Fruit fly (Drosophila melanogaster) whole organism, adult: ENCODE results near the gene Gclc.
A peak's percentile ranks its signal among the peaks of the same experiment; 100 is the strongest.

ENCODE experiments used
- CG11617 ChIP-seq: fragments of 200-800 bp; sonication (Bioruptor generic); optimal IDR thresholded peaks from 2 replicates; lab custom pipeline; 2017; ENCODE audit warnings: mild to moderate bottlenecking, missing biosample characterization, missing genetic modification reagents, missing genetic modification characterization
- CG12768 ChIP-seq: fragments of 200-800 bp; sonication (Bioruptor generic); optimal IDR thresholded peaks from 2 replicates; lab custom pipeline; 2017; ENCODE audit warnings: missing biosample characterization, missing genetic modification characterization, mild to moderate bottlenecking, moderate library complexity, missing genetic modification reagents
- CG14711 ChIP-seq: fragments of 200-800 bp; sonication (Bioruptor generic); optimal IDR thresholded peaks from 2 replicates; lab custom pipeline; 2018; ENCODE audit warnings: missing biosample characterization, mild to moderate bottlenecking, missing genetic modification characterization, moderate library complexity
- CG1620 ChIP-seq: fragments of 200-800 bp; sonication (Bioruptor generic); optimal IDR thresholded peaks from 2 replicates; lab custom pipeline; 2016; ENCODE audit warnings: missing biosample characterization, missing genetic modification characterization
- CG33017 ChIP-seq: fragments of 200-800 bp; sonication (Bioruptor generic); optimal IDR thresholded peaks from 2 replicates; lab custom pipeline; 2018; ENCODE audit warnings: missing biosample characterization, mild to moderate bottlenecking, missing genetic modification characterization, moderate library complexity
- CG5204 ChIP-seq: fragments of 200-800 bp; sonication (Bioruptor generic); optimal IDR thresholded peaks from 2 replicates; lab custom pipeline; 2016; ENCODE audit warnings: missing biosample characterization, missing genetic modification characterization
- CG7045 ChIP-seq: fragments of 200-800 bp; sonication (Bioruptor generic); optimal IDR thresholded peaks from 2 replicates; lab custom pipeline; 2017; ENCODE audit warnings: missing biosample characterization, mild to moderate bottlenecking, missing genetic modification characterization
- CG7101 ChIP-seq: fragments of 200-800 bp; sonication (Bioruptor generic); optimal IDR thresholded peaks from 2 replicates; lab custom pipeline; 2018; ENCODE audit warnings: missing biosample characterization, mild to moderate bottlenecking, missing genetic modification characterization, moderate library complexity
- Clk ChIP-seq: fragments of 200-800 bp; sonication (Bioruptor generic); optimal IDR thresholded peaks from 2 replicates; lab custom pipeline; 2017; ENCODE audit warnings: missing biosample characterization, missing genetic modification characterization
- Crg-1 ChIP-seq: fragments of 200-800 bp; sonication (Bioruptor generic); optimal IDR thresholded peaks from 2 replicates; lab custom pipeline; 2016; ENCODE audit warnings: missing biosample characterization, missing genetic modification characterization
- Hr96 ChIP-seq: fragments of 200-800 bp; sonication (Bioruptor generic); optimal IDR thresholded peaks from 2 replicates; lab custom pipeline; 2016; ENCODE audit warnings: missing biosample characterization, missing genetic modification characterization
- Mnt ChIP-seq: fragments of 200-800 bp; sonication (Bioruptor generic); optimal IDR thresholded peaks from 2 replicates; lab custom pipeline; 2016; ENCODE audit warnings: missing biosample characterization, mild to moderate bottlenecking, missing genetic modification characterization
- bab1 ChIP-seq: fragments of 200-800 bp; sonication (Bioruptor generic); optimal IDR thresholded peaks from 3 replicates; lab custom pipeline; 2019; ENCODE audit warnings: missing biosample characterization, mild to moderate bottlenecking, missing genetic modification characterization, moderate library complexity
- cic ChIP-seq: fragments of 200-800 bp; sonication (Bioruptor generic); optimal IDR thresholded peaks from 2 replicates; lab custom pipeline; 2017; ENCODE audit warnings: missing biosample characterization, mild to moderate bottlenecking, missing genetic modification characterization, moderate library complexity
- cnc ChIP-seq, 2 experiments: fragments of >200 bp; optimal IDR thresholded peaks; 2 replicates each; lab custom pipeline; 2017
- kay ChIP-seq: fragments of 200-800 bp; sonication (Bioruptor generic); peaks from one replicate; lab custom pipeline; 2016; ENCODE audit warnings: missing biosample characterization, missing genetic modification characterization, borderline replicate concordance
- ovo ChIP-seq: fragments of 200-800 bp; sonication (Bioruptor generic); optimal IDR thresholded peaks from 2 replicates; lab custom pipeline; 2016; ENCODE audit warnings: missing biosample characterization, missing genetic modification characterization
- pad ChIP-seq: fragments of 200-800 bp; sonication (Bioruptor generic); optimal IDR thresholded peaks from 3 replicates; lab custom pipeline; 2017; ENCODE audit warnings: missing biosample characterization, missing genetic modification characterization, mild to moderate bottlenecking, moderate library complexity, missing genetic modification reagents
- tj ChIP-seq: fragments of 200-800 bp; sonication (Bioruptor generic); optimal IDR thresholded peaks from 3 replicates; lab custom pipeline; 2017; ENCODE audit warnings: missing biosample characterization, mild to moderate bottlenecking, missing genetic modification characterization, moderate library complexity
- toe ChIP-seq: fragments of 200-800 bp; sonication (Bioruptor generic); optimal IDR thresholded peaks from 2 replicates; lab custom pipeline; 2016; ENCODE audit warnings: missing biosample characterization, missing genetic modification characterization

The Gclc gene

DNA sequence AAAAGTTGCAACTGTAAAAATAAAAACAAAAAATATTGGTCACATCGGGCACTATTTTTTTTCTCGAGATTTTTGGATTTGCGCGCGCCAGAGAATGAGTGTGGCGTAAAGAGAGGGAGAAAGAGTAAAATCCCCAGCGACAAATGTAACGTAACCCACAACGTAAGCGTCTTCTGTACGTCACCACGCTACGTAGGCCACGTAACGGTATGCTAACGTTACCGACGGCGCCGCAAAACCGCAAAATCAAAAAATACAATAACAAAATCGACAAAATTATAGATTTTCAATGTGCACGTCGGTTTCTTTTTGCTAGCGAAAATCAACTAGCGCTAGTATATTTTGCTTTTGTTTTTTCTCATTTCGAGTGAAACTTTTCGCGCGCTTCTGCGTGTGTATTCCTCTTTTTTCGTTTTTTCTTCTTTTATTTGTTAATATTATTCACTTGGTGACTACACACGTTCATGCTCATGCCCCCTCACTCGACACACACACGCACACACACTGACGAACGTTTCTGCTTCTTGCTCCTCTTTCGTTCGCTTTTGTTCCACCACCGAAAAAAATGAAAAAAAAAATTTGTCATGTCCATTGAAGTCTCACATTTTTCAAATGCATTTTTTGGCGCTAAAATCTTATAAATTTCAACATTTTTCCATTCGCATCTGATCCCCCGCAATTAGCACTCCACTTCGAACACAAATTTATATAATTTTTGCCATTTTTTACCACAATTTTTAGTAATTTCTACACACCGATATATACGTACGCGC lies 55.6 kb downstream of the Gclc start:
- TF ChIP-seq kay (peak; percentile 87), ovo (GFP tag; lab: Kevin White, UChicago) (peak; percentile 36), pad (GFP tag; lab: Kevin White, UChicago) (no peak), tj (GFP tag; lab: Kevin White, UChicago) (peak; percentile 35)

DNA sequence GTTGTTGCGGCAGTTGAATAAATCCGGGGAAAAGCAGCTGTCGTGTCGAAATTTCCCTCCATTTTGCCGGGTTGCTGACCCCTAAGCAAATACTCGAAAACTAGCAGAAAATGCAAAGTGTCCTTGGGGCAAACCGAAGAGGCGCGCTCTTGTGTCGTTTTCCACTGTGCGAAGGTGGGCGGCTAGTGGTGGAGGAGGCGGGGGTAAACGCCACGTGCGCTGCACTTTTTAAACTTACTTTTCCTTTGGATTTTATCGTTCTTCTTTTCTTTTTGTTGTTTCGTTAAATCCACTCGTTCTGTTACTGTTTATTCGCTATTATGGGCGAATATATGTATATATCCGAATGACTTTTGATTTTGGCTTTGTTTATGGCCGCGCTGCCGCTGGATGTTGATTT lies 56.3 kb downstream of the Gclc start:
- peak; percentile 78 for TF ChIP-seq Mnt (GFP tag; lab: Kevin White, UChicago)
- TF ChIP-seq pad (GFP tag; lab: Kevin White, UChicago), result no peak

DNA sequence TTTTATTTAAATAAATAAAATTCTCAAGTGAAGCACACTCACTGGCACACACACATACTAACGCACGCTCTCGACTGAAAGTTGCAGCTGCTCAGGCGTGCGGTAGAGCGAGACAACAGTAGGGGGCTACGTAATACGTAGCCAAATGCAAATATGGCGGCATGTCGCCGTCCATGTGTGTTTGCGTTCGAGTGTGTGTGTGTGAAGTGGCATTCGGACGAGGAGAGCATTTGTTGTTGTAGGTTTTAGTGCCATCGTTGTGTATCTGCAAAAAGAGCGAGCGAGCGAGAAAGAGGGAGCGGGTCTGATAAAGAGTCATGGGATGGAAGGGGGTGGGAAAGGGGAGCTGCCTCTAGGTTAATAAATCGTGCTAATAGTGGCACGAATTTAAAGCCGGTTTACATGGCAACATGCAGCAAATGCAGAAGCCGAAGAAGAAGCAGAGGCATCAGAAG lies 57.5 kb downstream of the Gclc start:
- TF ChIP-seq CG1620 (GFP tag; lab: Kevin White, UChicago), result no peak
- no peak for TF ChIP-seq ovo (GFP tag; lab: Kevin White, UChicago)
- TF ChIP-seq kay, result peak; percentile 93
- TF ChIP-seq CG33017 (tag; lab: Kevin White, UChicago), result no peak
- peak; percentile 65 for TF ChIP-seq pad (GFP tag; lab: Kevin White, UChicago)
- peak; percentile 81 for TF ChIP-seq cic
- peak; percentile 92 for TF ChIP-seq Mnt (GFP tag; lab: Kevin White, UChicago)
- TF ChIP-seq CG7045 (GFP tag; lab: Kevin White, UChicago), result no peak
- no peak for TF ChIP-seq Clk (GFP tag; lab: Kevin White, UChicago)
- peak; percentile 59 for TF ChIP-seq tj (GFP tag; lab: Kevin White, UChicago)
- TF ChIP-seq Hr96 (GFP tag; lab: Kevin White, UChicago), result no peak
- no peak for TF ChIP-seq toe (GFP tag; lab: Kevin White, UChicago)
- TF ChIP-seq CG12768 (GFP tag; lab: Kevin White, UChicago), result peak; percentile 0
- TF ChIP-seq CG7101 (tag; lab: Kevin White, UChicago), result peak; percentile 11
- TF ChIP-seq CG5204 (GFP tag; lab: Kevin White, UChicago), result no peak
- no peak for TF ChIP-seq Crg-1
- TF ChIP-seq bab1, result peak; percentile 4
- peak; percentile 9 for TF ChIP-seq CG11617

DNA sequence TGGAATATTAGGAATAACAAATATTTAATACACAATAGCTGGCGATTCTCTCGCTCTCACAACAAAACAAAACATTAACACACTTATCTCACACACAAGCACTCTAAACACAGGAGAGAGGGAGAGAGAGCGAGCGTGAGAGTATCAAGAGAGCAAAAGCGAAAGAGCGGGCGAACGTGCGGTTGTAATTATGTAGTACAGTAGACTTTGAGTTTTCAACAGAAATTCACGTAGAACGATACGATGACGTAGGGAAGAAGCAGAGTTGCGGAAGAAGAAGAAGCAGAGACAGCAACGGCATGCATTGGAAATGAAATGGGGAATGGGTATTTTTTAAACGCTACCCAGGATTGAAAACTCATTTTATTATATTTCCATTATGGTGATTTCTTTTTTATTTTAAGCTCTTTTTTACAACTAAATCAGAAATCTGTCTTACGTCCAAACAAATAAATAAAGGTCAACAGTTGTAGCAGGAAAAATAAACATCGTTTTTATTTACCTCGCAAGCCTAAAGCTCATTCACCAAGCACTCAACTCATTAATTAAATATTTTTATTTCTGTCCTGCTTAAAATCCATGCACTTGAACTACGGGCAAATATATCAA lies 58.0 kb downstream of the Gclc start:
- peak; percentile 10 for TF ChIP-seq Hr96 (GFP tag; lab: Kevin White, UChicago)
- no peak for TF ChIP-seq cnc (optimal IDR thresholded peaks at IDR 0.05; lab: Kevin White, UChicago)
- TF ChIP-seq cic, result no peak
- TF ChIP-seq kay, result peak; percentile 25
- no peak for TF ChIP-seq pad (GFP tag; lab: Kevin White, UChicago)
- no peak for TF ChIP-seq CG12768 (GFP tag; lab: Kevin White, UChicago)
- TF ChIP-seq Mnt (GFP tag; lab: Kevin White, UChicago), result no peak
- TF ChIP-seq CG7101 (tag; lab: Kevin White, UChicago), result no peak

DNA sequence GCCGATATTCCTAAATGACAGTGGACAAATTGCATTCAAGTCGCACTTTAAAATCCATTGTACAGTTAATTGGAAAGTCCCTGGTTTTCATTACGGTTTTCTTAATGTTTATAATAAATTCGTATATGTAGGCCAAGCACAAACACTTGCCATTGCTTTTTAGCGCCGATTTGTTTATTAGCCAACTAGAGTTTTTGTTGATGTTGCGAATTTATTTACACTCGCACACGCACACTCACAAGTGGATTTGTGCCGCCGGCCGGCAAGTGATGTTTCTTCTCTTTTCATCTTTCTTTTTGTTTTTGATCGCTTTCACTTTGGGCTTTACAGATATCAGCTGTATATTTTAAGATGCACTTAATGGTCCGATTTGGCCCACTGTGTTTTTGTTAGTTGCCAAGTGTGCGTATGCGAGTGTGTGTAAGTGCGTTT lies 58.6 kb downstream of the Gclc start:
- TF ChIP-seq CG1620 (GFP tag; lab: Kevin White, UChicago) (peak; percentile 33), ovo (GFP tag; lab: Kevin White, UChicago) (peak; percentile 68), cic (no peak), CG7045 (GFP tag; lab: Kevin White, UChicago) (peak; percentile 43), pad (GFP tag; lab: Kevin White, UChicago) (peak; percentile 34), CG12768 (GFP tag; lab: Kevin White, UChicago) (peak; percentile 6), CG7101 (tag; lab: Kevin White, UChicago) (peak; percentile 72), Clk (GFP tag; lab: Kevin White, UChicago) (no peak), CG14711 (peak; percentile 44), Hr96 (GFP tag; lab: Kevin White, UChicago) (peak; percentile 62), Mnt (GFP tag; lab: Kevin White, UChicago) (no peak), Crg-1 (peak; percentile 67), tj (GFP tag; lab: Kevin White, UChicago) (peak; percentile 77), bab1 (no peak), CG33017 (tag; lab: Kevin White, UChicago) (no peak), CG11617 (peak; percentile 76), cnc (optimal IDR thresholded peaks at IDR 0.05; lab: Kevin White, UChicago) (no peak), toe (GFP tag; lab: Kevin White, UChicago) (peak; percentile 48), kay (no peak), CG5204 (GFP tag; lab: Kevin White, UChicago) (peak; percentile 63)

DNA sequence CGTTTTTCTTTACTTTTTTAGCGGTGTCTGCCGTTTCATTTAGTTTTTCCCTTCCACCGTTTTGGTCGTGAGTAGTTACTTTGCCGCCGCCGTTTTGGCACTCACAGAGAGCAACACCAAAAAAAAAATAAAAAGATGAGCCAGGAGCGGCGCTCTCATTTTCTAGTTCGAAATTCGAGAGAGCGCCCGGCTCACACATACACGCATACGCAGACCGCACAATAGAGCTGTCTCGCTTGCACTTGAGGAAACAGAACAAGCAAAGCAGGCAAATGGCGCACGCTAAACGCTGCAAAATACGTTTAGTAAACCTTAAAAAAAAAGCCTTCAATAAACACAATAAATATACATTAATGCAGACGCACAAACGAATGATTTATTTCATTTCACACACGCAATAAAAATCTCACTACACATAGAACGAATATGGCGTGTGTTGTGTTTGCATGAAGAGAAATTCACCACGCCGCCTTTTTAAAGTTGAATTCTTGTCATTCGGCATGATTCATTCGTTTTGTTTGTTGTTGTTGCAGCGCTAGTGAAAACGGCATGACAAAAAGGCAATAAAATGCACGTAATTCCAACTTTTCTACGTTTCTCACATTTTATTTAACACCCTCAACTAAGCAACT lies 59.2 kb downstream of the Gclc start:
- TF ChIP-seq pad (GFP tag; lab: Kevin White, UChicago) (no peak), ovo (GFP tag; lab: Kevin White, UChicago) (no peak), kay (peak; percentile 96), CG7101 (tag; lab: Kevin White, UChicago) (no peak), tj (GFP tag; lab: Kevin White, UChicago) (no peak), CG5204 (GFP tag; lab: Kevin White, UChicago) (no peak), Hr96 (GFP tag; lab: Kevin White, UChicago) (no peak), Mnt (GFP tag; lab: Kevin White, UChicago) (peak; percentile 43), bab1 (no peak), CG12768 (GFP tag; lab: Kevin White, UChicago) (no peak), CG7045 (GFP tag; lab: Kevin White, UChicago) (no peak), Clk (GFP tag; lab: Kevin White, UChicago) (no peak), cic (peak; percentile 79), CG14711 (no peak), toe (GFP tag; lab: Kevin White, UChicago) (no peak), Crg-1 (no peak), CG1620 (GFP tag; lab: Kevin White, UChicago) (no peak), CG33017 (tag; lab: Kevin White, UChicago) (no peak)
